Worm (Caenorhabditis elegans) whole organism, L2 larva: Measurements from ENCODE around the gene xbp-1.
A peak's percentile ranks its signal among the peaks of the same experiment; 100 is the strongest.

Experiments
- R02D3.7 ChIP-seq: fragments of 150-350 bp; optimal IDR thresholded peaks from 2 replicates; lab custom pipeline; 2014; ENCODE audit warnings: missing biosample characterization, missing genetic modification characterization
- crh-2 ChIP-seq: sonication (generic microtip); optimal IDR thresholded peaks from 2 replicates; lab custom pipeline; 2017; ENCODE audit warnings: missing biosample characterization, missing genetic modification characterization
- lin-39 ChIP-seq: fragments of 150-350 bp; optimal IDR thresholded peaks from 2 replicates; lab custom pipeline; 2014; ENCODE audit warnings: missing biosample characterization, missing genetic modification reagents, missing genetic modification characterization
- nhr-23 ChIP-seq: fragments of 150-350 bp; optimal IDR thresholded peaks from 2 replicates; lab custom pipeline; 2014; ENCODE audit warnings: missing biosample characterization, missing genetic modification reagents, missing genetic modification characterization
- skn-1 ChIP-seq: sonication (generic microtip); optimal IDR thresholded peaks from 2 replicates; lab custom pipeline; 2017; ENCODE audit warnings: missing biosample characterization, missing genetic modification characterization

ce11 chrIII:4237660-4238059, 44.1 kb downstream of the xbp-1 start:
- TF ChIP-seq lin-39 (tag; lab: Kevin White, UChicago): no peak
- peak; percentile 97 for TF ChIP-seq crh-2 (tag; lab: Kevin White, UChicago)
- TF ChIP-seq R02D3.7 (tag; lab: Kevin White, UChicago): no peak
- TF ChIP-seq nhr-23 (tag; lab: Kevin White, UChicago): no peak
- peak; percentile 5 for TF ChIP-seq skn-1
